Fruit fly (Drosophila melanogaster) S2 (cell line): ENCODE data around the gene Itgbn.

Experiments used
- CG8478 ChIP-seq: fragments of >200 bp; optimal IDR thresholded peaks from 2 replicates; lab custom pipeline; 2018
- CTCF ChIP-seq, 2 experiments: fragments of >200 bp; optimal IDR thresholded peaks; 2 replicates each; lab custom pipeline; 2018

- TF ChIP-seq CG8478 (no peak), CTCF (optimal IDR thresholded peaks at IDR 0.05; lab: Kevin White, UChicago) (no peak)
Observed at dm6 chr2L:21073300-21073699, 20.5 kb downstream of the Itgbn start.
